Worm (Caenorhabditis elegans) whole organism, L1 larva: ENCODE results near the gene sri-36.

Experiments used
- aly-2 ChIP-seq: fragments of 150-350 bp; optimal IDR thresholded peaks from 2 replicates; lab custom pipeline; 2014; ENCODE audit warnings: missing biosample characterization, missing genetic modification characterization
- ama-1 ChIP-seq: fragments of 150-350 bp; optimal IDR thresholded peaks from 2 replicates; lab custom pipeline; 2014
- egl-27 ChIP-seq, 2 experiments: fragments of 150-350 bp in 1 of 2; sonication (generic microtip); optimal IDR thresholded peaks; 3 replicates each; lab custom pipeline; 2017 to 2018; ENCODE audit warnings: missing biosample characterization in 2 of 2, missing genetic modification characterization in 2 of 2, missing genetic modification reagents in 2 of 2
- jun-1 ChIP-seq: fragments of 150-350 bp; optimal IDR thresholded peaks from 2 replicates; lab custom pipeline; 2014; ENCODE audit warnings: missing biosample characterization, missing genetic modification reagents, missing genetic modification characterization
- lin-13 ChIP-seq: fragments of 150-350 bp; optimal IDR thresholded peaks from 2 replicates; lab custom pipeline; 2014; ENCODE audit warnings: missing biosample characterization, missing genetic modification reagents, missing genetic modification characterization
- mdl-1 ChIP-seq, 2 experiments: fragments of 150-350 bp; optimal IDR thresholded peaks; 2 replicates each; lab custom pipeline; 2014 to 2017; ENCODE audit warnings: missing biosample characterization in 2 of 2, missing genetic modification characterization in 2 of 2, inconsistent platforms in 1 of 2
- mep-1 ChIP-seq: fragments of 150-350 bp; optimal IDR thresholded peaks from 2 replicates; lab custom pipeline; 2014; ENCODE audit warnings: missing biosample characterization, missing genetic modification characterization
- nhr-19 ChIP-seq: fragments of 200-800 bp; sonication (Bioruptor generic); conservative IDR thresholded peaks from 2 replicates; pipeline ENCODE4 v1.3.6; 2022; ENCODE audit warnings: missing genetic modification characterization, missing compliant biosample characterization
- nhr-77 ChIP-seq: fragments of 150-350 bp; optimal IDR thresholded peaks from 2 replicates; lab custom pipeline; 2014; ENCODE audit warnings: missing biosample characterization, missing genetic modification characterization
- nhr-90 ChIP-seq: sonication (generic microtip); optimal IDR thresholded peaks from 2 replicates; lab custom pipeline; 2016; ENCODE audit warnings: mild to moderate bottlenecking, missing genetic modification characterization, missing compliant biosample characterization; ENCODE audit not compliant: poor library complexity
- snpc-4 ChIP-seq: fragments of 150-350 bp; optimal IDR thresholded peaks from 2 replicates; lab custom pipeline; 2014; ENCODE audit warnings: missing biosample characterization, missing genetic modification characterization
- zag-1 ChIP-seq: fragments of 150-350 bp; optimal IDR thresholded peaks from 2 replicates; lab custom pipeline; 2014; ENCODE audit warnings: missing biosample characterization, missing genetic modification characterization
- ztf-11 ChIP-seq, 2 experiments: sonication (generic microtip); optimal IDR thresholded peaks; 2 replicates each; lab custom pipeline; 2016 to 2017; ENCODE audit warnings: missing genetic modification characterization in 2 of 2, missing biosample characterization in 1 of 2, missing compliant biosample characterization in 1 of 2

DNA sequence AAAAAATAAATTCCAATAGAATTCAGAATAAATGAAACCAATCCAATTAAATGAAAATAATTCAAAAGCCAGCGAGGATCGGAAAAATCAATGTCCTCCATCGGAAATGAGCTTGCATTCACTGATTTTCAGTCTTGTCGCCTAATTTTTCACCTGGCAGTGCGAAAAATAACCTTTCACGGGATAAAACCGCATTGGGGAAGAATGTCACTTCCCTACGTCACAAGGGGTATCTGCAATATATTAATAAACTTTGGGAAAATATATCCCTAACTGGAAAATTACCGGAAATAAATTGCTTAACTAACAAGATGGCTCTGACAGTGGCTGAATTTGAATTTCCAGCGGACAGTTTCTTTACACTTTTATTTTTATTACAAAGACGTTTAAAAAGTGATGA lies 19.9 kb upstream of the sri-36 start, which contains the start of gene sri-77:
- TF ChIP-seq aly-2 (tag; lab: Kevin White, UChicago) (no peak), zag-1 (tag; lab: Kevin White, UChicago) (no peak), lin-13 (GFP tag; lab: Kevin White, UChicago) (no peak), ztf-11 (tag; optimal IDR thresholded peaks at IDR 0.05; lab: Kevin White, UChicago) (no peak), snpc-4 (tag; lab: Kevin White, UChicago) (no peak), nhr-77 (tag; lab: Kevin White, UChicago) (no peak), mdl-1 (tag; optimal IDR thresholded peaks at IDR 0.05; lab: Kevin White, UChicago) (no peak), egl-27 (tag; optimal IDR thresholded peaks at IDR 0.05; lab: Kevin White, UChicago) (no peak), jun-1 (tag; lab: Kevin White, UChicago) (no peak), mep-1 (no peak), nhr-90 (tag; lab: Kevin White, UChicago) (no peak), ama-1 (lab: Kevin White, UChicago) (no peak), nhr-19 (GFP tag; lab: Robert Waterston, UW) (no peak)
